Fruit fly (Drosophila melanogaster): ENCODE measurements around the gene CG16956.
"Not testable (repeated sequence)": the region's sequence is repeated elsewhere in the genome, so short reads cannot be mapped to it uniquely, and the experiment has no call there.

Gene CG16956

dm6 chr2L:13414525-13415481, at the start of gene CG16956, which contains the start of the genes CG42784 and CG43850:
Gene CG16956, minus strand, starts transcription at chr2L:13414575.
Gene CG42784, plus strand, starts transcription at chr2L:13415431.
Gene CG43850, plus strand, starts transcription at chr2L:13415431.
- no peak for TF ChIP-seq CG8478 (optimal IDR thresholded peaks at IDR 0.05)
- no peak for TF ChIP-seq pan (optimal IDR thresholded peaks at IDR 0.05)
- no peak for TF ChIP-seq psq (optimal IDR thresholded peaks at IDR 0.05)
- TF ChIP-seq EcR (GFP tag; optimal IDR thresholded peaks at IDR 0.05), result no peak
- TF ChIP-seq usp (GFP tag; optimal IDR thresholded peaks at IDR 0.05), result no peak
- no peak for TF ChIP-seq Dll (optimal IDR thresholded peaks at IDR 0.05)

- TF ChIP-seq CG8478 (optimal IDR thresholded peaks at IDR 0.05) (no peak), EcR (GFP tag; optimal IDR thresholded peaks at IDR 0.05) (no peak), usp (GFP tag; optimal IDR thresholded peaks at IDR 0.05) (no peak), psq (optimal IDR thresholded peaks at IDR 0.05) (no peak), pan (optimal IDR thresholded peaks at IDR 0.05) (no peak), Dll (optimal IDR thresholded peaks at IDR 0.05) (no peak)
Observed at dm6 chr2L:13460911-13461866, 46.8 kb upstream of the CG16956 start, which contains the start of gene CG46308. Gene CG46308, plus strand, starts transcription at chr2L:13461774.

- TF ChIP-seq EcR (GFP tag; optimal IDR thresholded peaks at IDR 0.05) (no peak), usp (GFP tag; optimal IDR thresholded peaks at IDR 0.05) (no peak), pan (optimal IDR thresholded peaks at IDR 0.05) (no peak), psq (optimal IDR thresholded peaks at IDR 0.05) (no peak), CG8478 (optimal IDR thresholded peaks at IDR 0.05) (no peak), Dll (optimal IDR thresholded peaks at IDR 0.05) (no peak)
Observed at dm6 chr2L:13458991-13459731, 44.8 kb upstream of the CG16956 start, which contains the start of gene CG42810. Gene CG42810, plus strand, starts transcription at chr2L:13459681.

dm6 chr2L:13457037-13457547, 42.7 kb upstream of the CG16956 start, which contains the start of gene CG42809:
Gene CG42809, plus strand, starts transcription at chr2L:13457497.
- TF ChIP-seq Dll (optimal IDR thresholded peaks at IDR 0.05), result no peak
- TF ChIP-seq psq (optimal IDR thresholded peaks at IDR 0.05), result no peak
- no peak for TF ChIP-seq EcR (GFP tag; optimal IDR thresholded peaks at IDR 0.05)
- TF ChIP-seq usp (GFP tag; optimal IDR thresholded peaks at IDR 0.05), result no peak
- TF ChIP-seq pan (optimal IDR thresholded peaks at IDR 0.05), result no peak

- TF ChIP-seq usp (GFP tag; optimal IDR thresholded peaks at IDR 0.05); Dll (optimal IDR thresholded peaks at IDR 0.05); CG8478 (optimal IDR thresholded peaks at IDR 0.05): not testable (repeated sequence)
Observed at dm6 chr2L:13449397-13449796, 35.0 kb upstream of the CG16956 start, which contains the start of gene Hsp60D. Gene Hsp60D, minus strand, starts transcription at chr2L:13449497.

dm6 chr2L:13445249-13445846, 31.0 kb upstream of the CG16956 start, which contains the start of gene Hacd2:
Gene Hacd2, minus strand, starts transcription at chr2L:13445651.
- TF ChIP-seq psq (optimal IDR thresholded peaks at IDR 0.05), result no peak
- no peak for TF ChIP-seq pan (optimal IDR thresholded peaks at IDR 0.05)
- TF ChIP-seq usp (GFP tag; optimal IDR thresholded peaks at IDR 0.05), result no peak
- no peak for TF ChIP-seq EcR (GFP tag; optimal IDR thresholded peaks at IDR 0.05)
- no peak for TF ChIP-seq CG8478 (optimal IDR thresholded peaks at IDR 0.05)
- no peak for TF ChIP-seq Dll (optimal IDR thresholded peaks at IDR 0.05)

dm6 chr2L:13436791-13437190, 22.4 kb upstream of the CG16956 start:
- no peak for TF ChIP-seq CG8478 (optimal IDR thresholded peaks at IDR 0.05)
- no peak for TF ChIP-seq usp (GFP tag; optimal IDR thresholded peaks at IDR 0.05)

- TF ChIP-seq usp (GFP tag; optimal IDR thresholded peaks at IDR 0.05), result no peak
- no peak for TF ChIP-seq CG8478 (optimal IDR thresholded peaks at IDR 0.05)
Observed at dm6 chr2L:13434795-13435634, 20.6 kb upstream of the CG16956 start, which contains the start of gene Tehao. Gene Tehao, plus strand, starts transcription at chr2L:13435622.

- no peak for TF ChIP-seq psq (optimal IDR thresholded peaks at IDR 0.05)
- TF ChIP-seq pan (optimal IDR thresholded peaks at IDR 0.05), result no peak
- TF ChIP-seq Dll (optimal IDR thresholded peaks at IDR 0.05), result no peak
- no peak for TF ChIP-seq EcR (GFP tag; optimal IDR thresholded peaks at IDR 0.05)
- no peak for TF ChIP-seq CG8478 (optimal IDR thresholded peaks at IDR 0.05)
- TF ChIP-seq usp (GFP tag; optimal IDR thresholded peaks at IDR 0.05), result no peak
Observed at dm6 chr2L:13430919-13431502, 16.6 kb upstream of the CG16956 start.

Measured in whole organism.